Fruit fly (Drosophila melanogaster) whole organism, embryonic: Measurements from ENCODE around the gene ssp.

Experiments used
- ATbp ChIP-seq: fragments of 200-800 bp; sonication (Bioruptor generic); optimal IDR thresholded peaks from 2 replicates; lab custom pipeline; 2017; ENCODE audit warnings: missing biosample characterization, mild to moderate bottlenecking, missing genetic modification characterization, missing genetic modification reagents
- Asciz ChIP-seq: fragments of 200-800 bp; sonication (Bioruptor generic); optimal IDR thresholded peaks from 2 replicates; lab custom pipeline; 2017; ENCODE audit warnings: missing biosample characterization, mild to moderate bottlenecking, missing genetic modification characterization, missing genetic modification reagents
- Bteb2 ChIP-seq: fragments of 200-800 bp; sonication (Bioruptor generic); optimal IDR thresholded peaks from 2 replicates; lab custom pipeline; 2016; ENCODE audit warnings: missing biosample characterization, missing genetic modification characterization
- CG12155 ChIP-seq: fragments of 200-800 bp; sonication (Bioruptor generic); optimal IDR thresholded peaks from 3 replicates; lab custom pipeline; 2016; ENCODE audit warnings: missing biosample characterization, missing genetic modification characterization
- CG12744 ChIP-seq: fragments of 200-800 bp; sonication (Bioruptor generic); optimal IDR thresholded peaks from 2 replicates; lab custom pipeline; 2016; ENCODE audit warnings: missing biosample characterization, missing genetic modification characterization
- CG13424 ChIP-seq: fragments of 200-800 bp; sonication (Bioruptor generic); optimal IDR thresholded peaks from 2 replicates; lab custom pipeline; 2019; ENCODE audit warnings: missing biosample characterization, mild to moderate bottlenecking, missing genetic modification characterization, moderate library complexity
- CG14050 ChIP-seq: fragments of 200-800 bp; sonication (Bioruptor generic); IDR thresholded peaks from 3 replicates; pipeline ENCODE4 v1.3.6; 2022; ENCODE audit warnings: missing biosample characterization, missing genetic modification characterization
- CG14667 ChIP-seq: fragments of 200-800 bp; sonication (Bioruptor generic); IDR thresholded peaks from 2 replicates; pipeline ENCODE4 v1.3.6; 2022; ENCODE audit warnings: missing biosample characterization, missing genetic modification characterization
- CG15073 ChIP-seq: fragments of 200-800 bp; sonication (Bioruptor generic); optimal IDR thresholded peaks from 2 replicates; lab custom pipeline; 2016; ENCODE audit warnings: missing biosample characterization, missing genetic modification characterization
- CG17361 ChIP-seq: fragments of 200-800 bp; sonication (Bioruptor generic); IDR thresholded peaks from 3 replicates; pipeline ENCODE4 v1.3.6; 2022; ENCODE audit warnings: missing biosample characterization, missing genetic modification characterization
- CG17802 ChIP-seq: fragments of 200-800 bp; sonication (Bioruptor generic); optimal IDR thresholded peaks from 2 replicates; lab custom pipeline; 2018; ENCODE audit warnings: missing biosample characterization, mild to moderate bottlenecking, missing genetic modification characterization, moderate library complexity
- CG2129 ChIP-seq: fragments of 200-800 bp; sonication (Bioruptor generic); IDR thresholded peaks from 2 replicates; pipeline ENCODE4 v1.3.6; 2022; ENCODE audit warnings: missing biosample characterization, missing genetic modification characterization; ENCODE audit not compliant: partially characterized antibody
- CG30431 ChIP-seq: fragments of 200-800 bp; sonication (Bioruptor generic); optimal IDR thresholded peaks from 2 replicates; lab custom pipeline; 2017; ENCODE audit warnings: missing biosample characterization, missing genetic modification characterization
- CG3995 ChIP-seq: fragments of 200-800 bp; sonication (Bioruptor generic); optimal IDR thresholded peaks from 3 replicates; lab custom pipeline; 2016; ENCODE audit warnings: missing biosample characterization, missing genetic modification characterization
- CG5953 ChIP-seq: fragments of 200-800 bp; sonication (Bioruptor generic); IDR thresholded peaks from 2 replicates; pipeline ENCODE4 v1.3.6; 2022; ENCODE audit warnings: missing biosample characterization, missing genetic modification characterization
- CG6254 ChIP-seq: fragments of 200-800 bp; sonication (Bioruptor generic); optimal IDR thresholded peaks from 3 replicates; lab custom pipeline; 2017; ENCODE audit warnings: mild to moderate bottlenecking, missing biosample characterization, missing genetic modification reagents, missing genetic modification characterization
- CTCF ChIP-seq: fragments of 200-800 bp; sonication (Bioruptor generic); optimal IDR thresholded peaks from 2 replicates; lab custom pipeline; 2017; ENCODE audit warnings: missing biosample characterization, mild to moderate bottlenecking, missing genetic modification characterization, moderate library complexity
- Dad ChIP-seq: fragments of 200-800 bp; sonication (Bioruptor generic); optimal IDR thresholded peaks from 3 replicates; lab custom pipeline; 2016; ENCODE audit warnings: missing biosample characterization, missing genetic modification characterization
- Dp ChIP-seq: fragments of 200-800 bp; sonication (Bioruptor generic); optimal IDR thresholded peaks from 2 replicates; lab custom pipeline; 2018; ENCODE audit warnings: missing biosample characterization, mild to moderate bottlenecking, missing genetic modification characterization, moderate library complexity
- Dref ChIP-seq: fragments of 200-800 bp; sonication (Bioruptor generic); IDR thresholded peaks from 2 replicates; pipeline ENCODE4 v1.3.6; 2022; ENCODE audit warnings: missing biosample characterization, missing genetic modification characterization
- Drgx ChIP-seq: fragments of 200-800 bp; sonication (Bioruptor generic); IDR thresholded peaks from 2 replicates; pipeline ENCODE4 v1.3.6; 2022; ENCODE audit warnings: missing biosample characterization, missing genetic modification characterization
- Fer1 ChIP-seq: fragments of 200-800 bp; sonication (Bioruptor generic); optimal IDR thresholded peaks from 2 replicates; lab custom pipeline; 2017; ENCODE audit warnings: missing biosample characterization, mild to moderate bottlenecking, missing genetic modification characterization
- Gsc ChIP-seq: fragments of 200-800 bp; sonication (Bioruptor generic); IDR thresholded peaks from 2 replicates; pipeline ENCODE4 v1.3.6; 2022; ENCODE audit warnings: missing biosample characterization, missing genetic modification characterization
- Hr51 ChIP-seq, 2 experiments: fragments of 200-800 bp; sonication (Bioruptor generic); optimal IDR thresholded peaks; 2 replicates in 1 of 2; 3 replicates in 1 of 2; lab custom pipeline; 2016 to 2018; ENCODE audit warnings: missing biosample characterization in 2 of 2, missing genetic modification characterization in 2 of 2, mild to moderate bottlenecking in 1 of 2, moderate library complexity in 1 of 2
- Hsf ChIP-seq: fragments of 200-800 bp; sonication (Bioruptor generic); optimal IDR thresholded peaks from 3 replicates; lab custom pipeline; 2016; ENCODE audit warnings: missing biosample characterization, missing genetic modification characterization
- Kr ChIP-seq: fragments of 200-800 bp; sonication (Bioruptor generic); optimal IDR thresholded peaks from 2 replicates; lab custom pipeline; 2017; ENCODE audit warnings: missing biosample characterization, mild to moderate bottlenecking, missing genetic modification characterization
- Nf-YC ChIP-seq: fragments of 200-800 bp; optimal IDR thresholded peaks from 3 replicates; lab custom pipeline; 2019; ENCODE audit warnings: missing biosample characterization, mild to moderate bottlenecking, missing genetic modification characterization, moderate library complexity
- Xrp1 ChIP-seq: fragments of 200-800 bp; sonication (Bioruptor generic); IDR thresholded peaks from 2 replicates; pipeline ENCODE4 v1.3.6; 2022; ENCODE audit warnings: missing biosample characterization, missing genetic modification characterization
- abd-A ChIP-seq: fragments of 200-800 bp; sonication (Bioruptor generic); optimal IDR thresholded peaks from 3 replicates; lab custom pipeline; 2019; ENCODE audit warnings: missing biosample characterization, mild to moderate bottlenecking, missing genetic modification characterization, moderate library complexity
- bsh ChIP-seq, 2 experiments: fragments of 200-800 bp; sonication (Bioruptor generic); optimal IDR thresholded peaks; 2 replicates each; lab custom pipeline; 2017 to 2018; ENCODE audit warnings: mild to moderate bottlenecking in 2 of 2, missing biosample characterization in 2 of 2, missing genetic modification characterization in 2 of 2, moderate library complexity in 1 of 2
- cg ChIP-seq: fragments of 200-800 bp; sonication (Bioruptor generic); optimal IDR thresholded peaks from 3 replicates; lab custom pipeline; 2019; ENCODE audit warnings: missing biosample characterization, mild to moderate bottlenecking, missing genetic modification characterization, moderate library complexity
- crol ChIP-seq: fragments of 200-800 bp; sonication (Bioruptor generic); IDR thresholded peaks from 2 replicates; pipeline ENCODE4 v1.3.6; 2022; ENCODE audit warnings: missing biosample characterization, missing genetic modification characterization
- dmrt11E ChIP-seq: fragments of 200-800 bp; sonication (Bioruptor generic); optimal IDR thresholded peaks from 3 replicates; lab custom pipeline; 2018; ENCODE audit warnings: missing biosample characterization, mild to moderate bottlenecking, missing genetic modification characterization, moderate library complexity
- dmrt99B ChIP-seq: fragments of 200-800 bp; sonication (Bioruptor generic); optimal IDR thresholded peaks from 2 replicates; lab custom pipeline; 2018; ENCODE audit warnings: missing biosample characterization, mild to moderate bottlenecking, missing genetic modification characterization, moderate library complexity
- emc ChIP-seq: fragments of 200-800 bp; sonication (Bioruptor generic); optimal IDR thresholded peaks from 2 replicates; lab custom pipeline; 2016; ENCODE audit warnings: missing biosample characterization, missing genetic modification characterization
- fd3F ChIP-seq: fragments of 200-800 bp; sonication (Bioruptor generic); optimal IDR thresholded peaks from 2 replicates; lab custom pipeline; 2018; ENCODE audit warnings: missing biosample characterization, mild to moderate bottlenecking, missing genetic modification characterization, moderate library complexity
- fru ChIP-seq: fragments of >200 bp; optimal IDR thresholded peaks from 2 replicates; lab custom pipeline; 2017
- gfzf ChIP-seq: fragments of 200-800 bp; sonication (Bioruptor generic); optimal IDR thresholded peaks from 2 replicates; lab custom pipeline; 2016; ENCODE audit warnings: missing biosample characterization, mild to moderate bottlenecking, missing genetic modification characterization, moderate library complexity
- grau ChIP-seq: fragments of 200-800 bp; optimal IDR thresholded peaks from 3 replicates; lab custom pipeline; 2019; ENCODE audit warnings: missing biosample characterization, mild to moderate bottlenecking, missing genetic modification characterization, moderate library complexity
- lab ChIP-seq: fragments of 200-800 bp; sonication (Bioruptor generic); optimal IDR thresholded peaks from 3 replicates; lab custom pipeline; 2017; ENCODE audit warnings: missing biosample characterization, missing genetic modification characterization, mild to moderate bottlenecking, moderate library complexity, missing genetic modification reagents
- lov ChIP-seq, 2 experiments: fragments of 200-800 bp in 1 of 2; fragments of >200 bp in 1 of 2; sonication (Bioruptor generic) in 1 of 2; IDR thresholded peaks in 1 of 2; optimal IDR thresholded peaks in 1 of 2; 2 replicates in 1 of 2; 3 replicates in 1 of 2; pipeline versions ENCODE4 v1.3.6 to Lab custom; 2017 to 2022; ENCODE audit warnings: missing biosample characterization in 1 of 2, missing genetic modification characterization in 1 of 2
- maf-S ChIP-seq: fragments of 200-800 bp; sonication (Bioruptor generic); optimal IDR thresholded peaks from 2 replicates; lab custom pipeline; 2016; ENCODE audit warnings: missing biosample characterization, missing genetic modification characterization
- nom ChIP-seq: fragments of 200-800 bp; sonication (Bioruptor generic); optimal IDR thresholded peaks from 2 replicates; lab custom pipeline; 2017; ENCODE audit warnings: missing biosample characterization, missing genetic modification characterization, mild to moderate bottlenecking, moderate library complexity, missing genetic modification reagents
- onecut ChIP-seq: fragments of 200-800 bp; sonication (Bioruptor generic); IDR thresholded peaks from 2 replicates; pipeline ENCODE4 v1.3.6; 2022; ENCODE audit warnings: missing biosample characterization, missing genetic modification characterization
- ranshi ChIP-seq: fragments of 200-800 bp; sonication (Bioruptor generic); IDR thresholded peaks from 2 replicates; pipeline ENCODE4 v1.3.6; 2022; ENCODE audit warnings: missing biosample characterization, missing genetic modification characterization
- run ChIP-seq: fragments of 200-800 bp; sonication (Bioruptor generic); optimal IDR thresholded peaks from 3 replicates; lab custom pipeline; 2018; ENCODE audit warnings: missing biosample characterization, mild to moderate bottlenecking, missing genetic modification characterization
- ssp ChIP-seq: fragments of 200-800 bp; sonication (Bioruptor generic); IDR thresholded peaks from 2 replicates; pipeline ENCODE4 v1.3.6; 2022; ENCODE audit warnings: missing biosample characterization, missing genetic modification characterization
- sug ChIP-seq: fragments of 200-800 bp; optimal IDR thresholded peaks from 2 replicates; lab custom pipeline; 2019; ENCODE audit warnings: missing biosample characterization, mild to moderate bottlenecking, missing genetic modification characterization, moderate library complexity
- zfh1 ChIP-seq: fragments of 200-800 bp; sonication (Bioruptor generic); IDR thresholded peaks from 3 replicates; pipeline ENCODE4 v1.3.6; 2022; ENCODE audit warnings: missing biosample characterization, missing genetic modification characterization

The ssp gene

dm6 chr3L:12108515-12108914 is 9.5 kb upstream of the ssp start (continued):
- TF ChIP-seq dmrt99B (tag; lab: Kevin White, UChicago) (peak; percentile 21), ATbp (GFP tag; lab: Kevin White, UChicago) (no peak), sug (tag; lab: Kevin White, UChicago) (no peak), zfh1 (GFP tag; lab: Robert Waterston, UW) (0 out of 3 replicates have a peak, but pooled peaks have one; percentile 18), Bteb2 (GFP tag; lab: Kevin White, UChicago) (no peak), gfzf (GFP tag; lab: Kevin White, UChicago) (no peak), CG5953 (GFP tag; lab: Robert Waterston, UW) (no peak), Nf-YC (tag; lab: Kevin White, UChicago) (no peak), onecut (GFP tag; lab: Robert Waterston, UW) (no peak), Dref (no peak), CG12155 (GFP tag; lab: Kevin White, UChicago) (no peak), CG14050 (GFP tag; lab: Robert Waterston, UW) (no peak), Dp (GFP tag; lab: Kevin White, UChicago) (no peak)

dm6 chr3L:12109045-12109632 is 8.9 kb upstream of the ssp start:
- peak; percentile 30; the same call in 1 of the 2 replicates for TF ChIP-seq Xrp1 (GFP tag; lab: Robert Waterston, UW)
- no peak for TF ChIP-seq CG12744 (GFP tag; lab: Kevin White, UChicago)
- TF ChIP-seq fru (lab: Kevin White, UChicago) = no peak
- TF ChIP-seq CG6254 (GFP tag; lab: Kevin White, UChicago) = peak; percentile 4
- no peak for TF ChIP-seq Dad (GFP tag; lab: Kevin White, UChicago)
- no peak for TF ChIP-seq Fer1
- no peak for TF ChIP-seq Hsf (GFP tag; lab: Kevin White, UChicago)
- no peak for TF ChIP-seq onecut (GFP tag; lab: Robert Waterston, UW)
- no peak for TF ChIP-seq dmrt11E (tag; lab: Kevin White, UChicago)
- TF ChIP-seq CG3995 (GFP tag; lab: Kevin White, UChicago) = no peak
- TF ChIP-seq fd3F (GFP tag; lab: Kevin White, UChicago) = no peak
- TF ChIP-seq run (tag; lab: Kevin White, UChicago) = no peak
- peak; percentile 64 for TF ChIP-seq crol (GFP tag; lab: Robert Waterston, UW)
- no peak for TF ChIP-seq ranshi (GFP tag; lab: Robert Waterston, UW)
- no peak for TF ChIP-seq lab (GFP tag; lab: Kevin White, UChicago)
- no peak for TF ChIP-seq CG13424 (tag; lab: Kevin White, UChicago)
- TF ChIP-seq Gsc (GFP tag; lab: Robert Waterston, UW) = no peak
- no peak for TF ChIP-seq grau
- TF ChIP-seq ssp (GFP tag; lab: Robert Waterston, UW) = no peak
- no peak for TF ChIP-seq CTCF
- no peak for TF ChIP-seq CG2129 (GFP tag; lab: Robert Waterston, UW)
- TF ChIP-seq abd-A (tag; lab: Kevin White, UChicago) = no peak
- peak; percentile 4 for TF ChIP-seq Asciz (GFP tag; lab: Kevin White, UChicago)
- TF ChIP-seq bsh (GFP tag; optimal IDR thresholded peaks at IDR 0.05; lab: Kevin White, UChicago) = peak in 1 of 2 experiments; percentile 32
- TF ChIP-seq Drgx (GFP tag; lab: Robert Waterston, UW) = peak; percentile 60
- TF ChIP-seq lov (optimal IDR thresholded peaks at IDR 0.05; lab: Kevin White, UChicago) = no peak
- TF ChIP-seq lov (GFP tag; IDR thresholded peaks at IDR 0.05; lab: Robert Waterston, UW) = no peak
- TF ChIP-seq CG17802 (tag; lab: Kevin White, UChicago) = no peak
- TF ChIP-seq emc (GFP tag; lab: Kevin White, UChicago) = no peak
- TF ChIP-seq cg = no peak
- no peak for TF ChIP-seq CG30431 (GFP tag; lab: Kevin White, UChicago)
- no peak for TF ChIP-seq CG14667 (GFP tag; lab: Robert Waterston, UW)
- TF ChIP-seq maf-S (GFP tag; lab: Kevin White, UChicago) = no peak
- 0 out of 3 replicates have a peak, but pooled peaks have one; percentile 7 for TF ChIP-seq CG17361
- peak; percentile 33 for TF ChIP-seq nom (GFP tag; lab: Kevin White, UChicago)
- TF ChIP-seq CG15073 (GFP tag; lab: Kevin White, UChicago) = no peak
- no peak for TF ChIP-seq Hr51 (GFP tag; optimal IDR thresholded peaks at IDR 0.05; lab: Kevin White, UChicago)
- TF ChIP-seq Kr (GFP tag; lab: Kevin White, UChicago) = no peak
